Worm (Caenorhabditis elegans) whole organism, young adult: Measurements from ENCODE around the gene K03B4.4.

Experiments
- B0336.3 ChIP-seq: fragments of 200-800 bp; sonication (Bioruptor generic); IDR thresholded peaks from 2 replicates; pipeline ENCODE4 v1.3.6; 2022; ENCODE audit warnings: missing genetic modification characterization, missing compliant biosample characterization
- C06A6.2 ChIP-seq: fragments of 200-800 bp; sonication (Bioruptor generic); conservative IDR thresholded peaks from 2 replicates; pipeline ENCODE4 v1.3.6; 2022; ENCODE audit warnings: missing genetic modification characterization, missing compliant biosample characterization
- F22D6.2 ChIP-seq: sonication (generic microtip); optimal IDR thresholded peaks from 2 replicates; lab custom pipeline; 2016; ENCODE audit warnings: mild to moderate bottlenecking, missing genetic modification characterization, missing compliant biosample characterization
- F33H1.4 ChIP-seq: fragments of 200-800 bp; sonication (Bioruptor generic); IDR thresholded peaks from 2 replicates; pipeline ENCODE4 v1.3.6; 2022; ENCODE audit warnings: missing genetic modification reagents, missing genetic modification characterization, missing compliant biosample characterization
- Y56A3A.18 ChIP-seq: fragments of 200-800 bp; sonication (Bioruptor generic); IDR thresholded peaks from 2 replicates; pipeline ENCODE4 v1.3.6; 2022; ENCODE audit warnings: missing genetic modification reagents, missing genetic modification characterization, missing compliant biosample characterization
- aptf-3 ChIP-seq: fragments of 200-800 bp; sonication (Bioruptor generic); IDR thresholded peaks from 2 replicates; pipeline ENCODE4 v1.3.6; 2022; ENCODE audit warnings: missing genetic modification characterization, missing compliant biosample characterization
- bed-1 ChIP-seq: fragments of 200-800 bp; sonication (Bioruptor generic); IDR thresholded peaks from 2 replicates; pipeline ENCODE4 v1.3.6; 2022; ENCODE audit warnings: missing genetic modification reagents, missing genetic modification characterization, missing compliant biosample characterization
- cebp-2 ChIP-seq: fragments of 200-800 bp; sonication (Bioruptor generic); IDR thresholded peaks from 2 replicates; pipeline ENCODE4 v1.3.6; 2022; ENCODE audit warnings: missing genetic modification characterization, missing compliant biosample characterization
- hlh-26 ChIP-seq: fragments of 200-800 bp; sonication (Bioruptor generic); conservative IDR thresholded peaks from 2 replicates; pipeline ENCODE4 v1.3.6; 2022; ENCODE audit warnings: missing genetic modification reagents, missing genetic modification characterization, missing compliant biosample characterization
- lag-1 ChIP-seq: fragments of 200-800 bp; sonication (Bioruptor generic); IDR thresholded peaks from 2 replicates; pipeline ENCODE4 v1.3.6; 2022; ENCODE audit warnings: missing genetic modification reagents, missing genetic modification characterization, missing compliant biosample characterization
- repo-1 ChIP-seq: sonication (generic microtip); optimal IDR thresholded peaks from 2 replicates; lab custom pipeline; 2017; ENCODE audit warnings: mild to moderate bottlenecking, missing genetic modification characterization, missing compliant biosample characterization
- sea-2 ChIP-seq: fragments of 200-800 bp; sonication (Bioruptor generic); IDR thresholded peaks from 2 replicates; pipeline ENCODE4 v1.3.6; 2022; ENCODE audit warnings: missing genetic modification characterization, missing compliant biosample characterization

DNA sequence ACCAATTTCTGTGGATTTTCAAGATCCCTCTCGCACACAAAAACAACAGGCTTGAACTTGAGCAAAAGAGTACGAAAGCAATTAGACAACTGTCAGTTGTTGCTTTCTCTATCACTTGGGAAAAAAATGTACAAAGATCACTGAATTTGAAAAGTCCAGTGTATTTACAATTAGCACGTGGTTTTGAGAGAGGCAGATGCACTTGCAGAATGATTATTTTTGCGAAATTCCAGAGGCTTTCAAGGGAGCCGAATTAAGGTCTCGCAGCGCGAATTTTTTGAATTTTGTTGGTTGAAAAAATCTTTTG is 11.5 kb downstream of the K03B4.4 start:
- TF ChIP-seq C06A6.2 (GFP tag; lab: Robert Waterston, UW): no peak
- TF ChIP-seq B0336.3 (GFP tag; lab: Robert Waterston, UW): no peak
- TF ChIP-seq bed-1 (GFP tag; lab: Robert Waterston, UW): no peak
- no peak for TF ChIP-seq F22D6.2 (tag; lab: Kevin White, UChicago)
- no peak for TF ChIP-seq F33H1.4 (GFP tag; lab: Robert Waterston, UW)
- no peak for TF ChIP-seq cebp-2
- TF ChIP-seq sea-2 (GFP tag; lab: Robert Waterston, UW): no peak
- TF ChIP-seq aptf-3 (GFP tag; lab: Robert Waterston, UW): no peak
- TF ChIP-seq lag-1: no peak
- no peak for TF ChIP-seq Y56A3A.18 (GFP tag; lab: Robert Waterston, UW)
- no peak for TF ChIP-seq repo-1
- no peak for TF ChIP-seq hlh-26 (GFP tag; lab: Robert Waterston, UW)
